Fruit fly (Drosophila melanogaster) whole organism, pupa: Measurements from ENCODE around the gene CG10031.

Experiments
- CG10348 ChIP-seq: fragments of 200-800 bp; sonication (Bioruptor generic); IDR thresholded peaks from 2 replicates; pipeline ENCODE4 v1.3.6; 2022; ENCODE audit warnings: missing biosample characterization, missing genetic modification characterization
- CG12605 ChIP-seq: fragments of 200-800 bp; sonication (Bioruptor generic); IDR thresholded peaks from 2 replicates; pipeline ENCODE4 v1.3.6; 2022; ENCODE audit warnings: missing biosample characterization, missing genetic modification characterization
- CG13204 ChIP-seq: fragments of 200-800 bp; sonication (Bioruptor generic); optimal IDR thresholded peaks from 2 replicates; lab custom pipeline; 2018; ENCODE audit warnings: missing biosample characterization, mild to moderate bottlenecking, missing genetic modification characterization, moderate library complexity
- CG14655 ChIP-seq: fragments of 200-800 bp; sonication (Bioruptor generic); optimal IDR thresholded peaks from 3 replicates; lab custom pipeline; 2017; ENCODE audit warnings: mild to moderate bottlenecking, missing biosample characterization, missing genetic modification reagents, missing genetic modification characterization
- CG17806 ChIP-seq: fragments of 200-800 bp; sonication (Bioruptor generic); optimal IDR thresholded peaks from 2 replicates; lab custom pipeline; 2018; ENCODE audit warnings: missing biosample characterization, mild to moderate bottlenecking, missing genetic modification characterization, moderate library complexity
- CG32121 ChIP-seq: fragments of 200-800 bp; sonication (Bioruptor generic); IDR thresholded peaks from 2 replicates; pipeline ENCODE4 v1.3.6; 2022; ENCODE audit warnings: missing biosample characterization, missing genetic modification characterization
- CG4496 ChIP-seq: fragments of 200-800 bp; sonication (Bioruptor generic); IDR thresholded peaks from 3 replicates; pipeline ENCODE4 v1.3.6; 2022; ENCODE audit warnings: missing biosample characterization, missing genetic modification characterization
- CG8159 ChIP-seq: fragments of 200-800 bp; sonication (Bioruptor generic); optimal IDR thresholded peaks from 3 replicates; lab custom pipeline; 2018; ENCODE audit warnings: missing biosample characterization, mild to moderate bottlenecking, missing genetic modification characterization, moderate library complexity
- Ets98B ChIP-seq: fragments of 200-800 bp; sonication (Bioruptor generic); IDR thresholded peaks from 2 replicates; pipeline ENCODE4 v1.3.6; 2022; ENCODE audit warnings: missing biosample characterization, missing genetic modification characterization
- gl ChIP-seq: fragments of 200-800 bp; sonication (Bioruptor generic); optimal IDR thresholded peaks from 2 replicates; lab custom pipeline; 2018; ENCODE audit warnings: missing biosample characterization, mild to moderate bottlenecking, missing genetic modification characterization
- rn ChIP-seq: fragments of 200-800 bp; sonication (Bioruptor generic); IDR thresholded peaks from 2 replicates; pipeline ENCODE4 v1.3.6; 2022; ENCODE audit warnings: missing biosample characterization, missing genetic modification characterization

DNA sequence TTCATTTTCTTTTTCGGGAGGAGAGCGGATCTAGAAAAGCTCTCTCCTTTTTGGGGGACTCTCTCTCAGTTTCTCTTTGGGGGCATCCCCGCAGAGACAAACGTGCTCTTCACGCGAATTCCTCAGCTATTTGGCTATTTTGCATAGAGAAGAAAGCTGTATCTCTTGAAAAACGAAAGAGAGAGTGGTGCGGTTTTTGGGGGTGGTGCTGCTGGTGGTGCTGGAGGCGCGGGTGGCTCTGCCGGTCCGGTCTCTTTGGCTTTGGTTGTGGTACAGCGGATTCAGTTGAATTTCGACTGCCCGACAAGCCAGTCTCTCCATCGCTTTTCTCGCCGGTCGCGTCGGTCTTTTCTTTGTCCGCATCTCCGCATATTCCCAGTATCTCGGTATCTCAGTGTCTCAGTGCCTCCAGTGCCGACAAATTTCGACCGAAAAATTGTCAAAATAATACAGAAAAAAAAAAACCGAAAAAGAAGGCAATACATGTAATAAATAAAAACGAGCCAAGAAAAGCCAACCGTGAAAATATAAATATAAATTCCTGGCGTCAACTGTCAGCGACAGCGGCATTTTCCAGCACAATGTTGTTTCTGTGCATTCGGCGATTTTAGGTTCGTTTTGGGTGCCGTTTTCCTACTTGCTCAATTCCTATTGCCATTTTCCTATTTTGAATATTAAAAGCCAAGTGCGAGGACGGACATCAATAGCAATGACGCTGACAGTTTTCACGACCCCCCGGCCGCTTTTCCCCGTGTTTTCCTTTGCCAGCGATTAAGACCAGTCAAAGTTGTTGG, 31.5 kb upstream of the CG10031 start, which contains the start of gene CG10019:
- TF ChIP-seq Ets98B (GFP tag; lab: Robert Waterston, UW) (peak; percentile 31; the same call in 1 of the 2 replicates), CG8159 (tag; lab: Kevin White, UChicago) (no peak), CG14655 (GFP tag; lab: Kevin White, UChicago) (peak; percentile 4), CG4496 (peak; percentile 31; the same call in 1 of the 3 replicates), CG10348 (GFP tag; lab: Robert Waterston, UW) (no peak), rn (GFP tag; lab: Robert Waterston, UW) (no peak), gl (tag; lab: Kevin White, UChicago) (no peak), CG12605 (no peak), CG13204 (GFP tag; lab: Kevin White, UChicago) (no peak), CG32121 (GFP tag; lab: Robert Waterston, UW) (peak; percentile 48), CG17806 (tag; lab: Kevin White, UChicago) (no peak)
